Worm (Caenorhabditis elegans): Measurements from ENCODE around the gene cku-80.

ce11 chrIII:4401142-4401541 lies 18.5 kb upstream of the cku-80 start, which contains the start of gene R07E5.15:
- no peak for TF ChIP-seq ref-2 (tag; optimal IDR thresholded peaks at IDR 0.05)
- no peak for TF ChIP-seq pha-4 (tag; optimal IDR thresholded peaks at IDR 0.05)

Measured in whole organism, late embryonic.